Worm (Caenorhabditis elegans): Measurements from ENCODE around the gene mltn-7.

The mltn-7 gene

ce11 chrV:414630-415029, 44.5 kb downstream of the mltn-7 start, which contains the start of gene dod-19:
dod-19 (minus strand) TSS chrV:414759.
- TF ChIP-seq pqm-1 (tag; optimal IDR thresholded peaks at IDR 0.05): peak; percentile 79
- no peak for TF ChIP-seq lim-7 (GFP tag; IDR thresholded peaks at IDR 0.05)
- TF ChIP-seq dmd-6 (GFP tag; IDR thresholded peaks at IDR 0.05): peak; percentile 57

ce11 chrV:415072-415471, 44.9 kb downstream of the mltn-7 start:
- TF ChIP-seq dmd-6 (GFP tag; IDR thresholded peaks at IDR 0.05): peak; percentile 55; the same call in 1 of the 2 replicates
- no peak for TF ChIP-seq Y75B8A.6 (GFP tag; IDR thresholded peaks at IDR 0.05)
- no peak for TF ChIP-seq daf-16 (GFP tag; optimal IDR thresholded peaks at IDR 0.05)
- peak; percentile 47 for TF ChIP-seq daf-16 (tag; optimal IDR thresholded peaks at IDR 0.05)
- TF ChIP-seq pqm-1 (tag; optimal IDR thresholded peaks at IDR 0.05): peak; percentile 80
- TF ChIP-seq nhr-77 (tag; optimal IDR thresholded peaks at IDR 0.05): peak; percentile 54
- TF ChIP-seq nhr-48 (tag; optimal IDR thresholded peaks at IDR 0.05): no peak
- peak; percentile 61 for TF ChIP-seq php-3 (GFP tag; IDR thresholded peaks at IDR 0.05)
- TF ChIP-seq nhr-28 (tag; optimal IDR thresholded peaks at IDR 0.05): peak; percentile 60
- TF ChIP-seq F37D6.2 (tag; optimal IDR thresholded peaks at IDR 0.05): no peak

ce11 chrV:417656-418353, 47.7 kb downstream of the mltn-7 start, which contains the start of gene irg-8:
irg-8 (minus strand) TSS chrV:417706.
- TF ChIP-seq dmd-6 (GFP tag; IDR thresholded peaks at IDR 0.05) (peak; percentile 90), mxl-2 (GFP tag; conservative IDR thresholded peaks at IDR 0.05) (0 out of 2 replicates have a peak, but pooled peaks have one; percentile 51), nhr-48 (tag; optimal IDR thresholded peaks at IDR 0.05) (peak; percentile 38), dpl-1 (GFP tag; optimal IDR thresholded peaks at IDR 0.05) (no peak), daf-16 (GFP tag; optimal IDR thresholded peaks at IDR 0.05) (no peak), daf-16 (tag; optimal IDR thresholded peaks at IDR 0.05) (peak; percentile 10), pqm-1 (tag; optimal IDR thresholded peaks at IDR 0.05) (peak; percentile 17), zfp-3 (GFP tag; conservative IDR thresholded peaks at IDR 0.05) (no peak), nhr-42 (GFP tag; IDR thresholded peaks at IDR 0.05) (no peak), tra-1 (GFP tag; IDR thresholded peaks at IDR 0.05) (no peak), unc-62 (GFP tag; optimal IDR thresholded peaks at IDR 0.05 in 1 of 2) (peak in 1 of 2 experiments; percentile 78), unc-62 (tag; optimal IDR thresholded peaks at IDR 0.05) (no peak), hlh-11 (tag; optimal IDR thresholded peaks at IDR 0.05) (peak; percentile 46), nhr-28 (tag; optimal IDR thresholded peaks at IDR 0.05) (peak; percentile 33), mxl-3 (GFP tag; optimal IDR thresholded peaks at IDR 0.05) (no peak)

DNA sequence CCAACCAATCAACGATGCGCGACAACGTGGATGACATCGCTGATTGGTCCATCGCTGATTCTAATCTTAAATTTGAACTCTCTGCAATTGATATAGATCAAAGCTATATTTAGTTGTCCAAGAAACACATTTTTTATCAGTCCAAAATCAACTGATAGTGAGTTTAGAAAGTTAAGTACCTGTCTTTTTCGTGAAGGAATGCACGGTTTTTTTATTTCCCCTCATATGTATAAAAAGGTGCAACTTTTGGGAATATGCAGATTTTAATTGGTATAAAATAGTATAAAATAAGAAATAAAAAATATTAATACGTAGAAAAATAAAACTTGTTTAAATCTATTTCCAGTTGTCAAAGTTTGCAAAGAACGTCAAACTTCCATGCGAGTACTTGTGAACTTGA, 48.3 kb downstream of the mltn-7 start, which contains the start of gene Y39D8A.1:
Gene Y39D8A.1 (plus strand): TSS at position 301 of the 400 bp plus-strand sequence.
- TF ChIP-seq daf-16 (GFP tag; optimal IDR thresholded peaks at IDR 0.05) (no peak), daf-16 (tag; optimal IDR thresholded peaks at IDR 0.05) (peak; percentile 30), aha-1 (tag) (no peak)

DNA sequence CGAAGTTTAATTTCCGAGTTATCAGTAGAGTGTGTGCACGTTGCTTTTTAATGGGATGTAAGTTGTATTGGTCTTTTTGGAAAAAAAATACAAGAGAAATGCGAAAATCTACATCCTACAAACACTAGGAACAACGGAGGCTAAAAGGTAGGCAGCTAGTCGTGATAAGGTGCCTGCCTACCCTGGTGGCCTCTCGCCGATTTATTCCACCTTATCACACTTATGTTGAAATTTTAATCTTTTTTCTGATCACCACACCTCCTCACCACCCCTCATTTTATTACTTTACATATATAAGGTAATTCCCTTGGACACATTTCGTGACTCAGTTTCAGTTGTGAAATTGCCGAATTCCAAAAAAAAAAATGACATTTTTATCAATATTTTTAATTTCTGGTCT, 52.0 kb downstream of the mltn-7 start, which contains the start of gene dod-20:
Gene dod-20 (plus strand): TSS at position 301 of the 400 bp plus-strand sequence.
- no peak for TF ChIP-seq T20F7.1 (GFP tag; optimal IDR thresholded peaks at IDR 0.05)
- TF ChIP-seq pha-4 (GFP tag; IDR thresholded peaks at IDR 0.05): no peak
- TF ChIP-seq pha-4 (tag; optimal IDR thresholded peaks at IDR 0.05): no peak
- TF ChIP-seq pqm-1 (tag; optimal IDR thresholded peaks at IDR 0.05): peak; percentile 20

All from whole organism, L4 larva.